Worm (Caenorhabditis elegans) whole organism, young adult: ENCODE data around the gene C34D4.10.
A peak's percentile ranks its signal among the peaks of the same experiment; 100 is the strongest.

ENCODE experiments used
- D2030.7 ChIP-seq: fragments of 200-800 bp; sonication (Bioruptor generic); IDR thresholded peaks from 2 replicates; pipeline ENCODE4 v1.3.6; 2022; ENCODE audit warnings: missing genetic modification reagents, missing genetic modification characterization, missing compliant biosample characterization
- F23B12.7 ChIP-seq: sonication (generic microtip); optimal IDR thresholded peaks from 2 replicates; lab custom pipeline; 2017; ENCODE audit warnings: missing genetic modification characterization, mild to moderate bottlenecking, missing compliant biosample characterization, antibody characterized with exemption, moderate library complexity; ENCODE audit not compliant: insufficient read depth
- F33H1.4 ChIP-seq: fragments of 200-800 bp; sonication (Bioruptor generic); IDR thresholded peaks from 2 replicates; pipeline ENCODE4 v1.3.6; 2022; ENCODE audit warnings: missing genetic modification reagents, missing genetic modification characterization, missing compliant biosample characterization
- F39B2.1 ChIP-seq: fragments of 200-800 bp; sonication (Bioruptor generic); IDR thresholded peaks from 2 replicates; pipeline ENCODE4 v1.3.6; 2022; ENCODE audit warnings: missing genetic modification reagents, missing genetic modification characterization, missing compliant biosample characterization
- F49E8.2 ChIP-seq: sonication (generic microtip); optimal IDR thresholded peaks from 3 replicates; lab custom pipeline; 2017; ENCODE audit warnings: missing genetic modification characterization, mild to moderate bottlenecking, missing compliant biosample characterization, antibody characterized with exemption, moderate library complexity; ENCODE audit not compliant: insufficient read depth
- F57A8.1 ChIP-seq: fragments of 200-800 bp; sonication (Bioruptor generic); optimal IDR thresholded peaks from 2 replicates; lab custom pipeline; 2018; ENCODE audit warnings: mild to moderate bottlenecking, missing genetic modification characterization, moderate library complexity, missing compliant biosample characterization
- F57C9.4 ChIP-seq: sonication (generic microtip); optimal IDR thresholded peaks from 2 replicates; lab custom pipeline; 2017; ENCODE audit warnings: mild to moderate bottlenecking, missing genetic modification characterization, missing compliant biosample characterization
- T26A5.8 ChIP-seq: sonication (generic microtip); optimal IDR thresholded peaks from 2 replicates; lab custom pipeline; 2016; ENCODE audit warnings: missing genetic modification characterization, missing compliant biosample characterization
- ZK185.1 ChIP-seq: sonication (generic microtip); optimal IDR thresholded peaks from 2 replicates; lab custom pipeline; 2016; ENCODE audit warnings: mild to moderate bottlenecking, missing genetic modification characterization, missing compliant biosample characterization; ENCODE audit not compliant: poor library complexity, severe bottlenecking
- attf-3 ChIP-seq: fragments of 200-800 bp; sonication (Bioruptor generic); conservative IDR thresholded peaks from 2 replicates; pipeline ENCODE4 v1.3.6; 2022; ENCODE audit warnings: missing genetic modification reagents, missing genetic modification characterization, missing compliant biosample characterization
- attf-5 ChIP-seq: fragments of 200-800 bp; sonication (Bioruptor generic); optimal IDR thresholded peaks from 2 replicates; lab custom pipeline; 2018; ENCODE audit warnings: mild to moderate bottlenecking, missing genetic modification characterization, missing compliant biosample characterization
- attf-6 ChIP-seq: fragments of 200-800 bp; sonication (Bioruptor generic); IDR thresholded peaks from 2 replicates; pipeline ENCODE4 v1.3.6; 2022; ENCODE audit warnings: missing genetic modification reagents, missing genetic modification characterization, missing compliant biosample characterization
- ceh-91 ChIP-seq: fragments of 200-800 bp; sonication (Bioruptor generic); IDR thresholded peaks from 2 replicates; pipeline ENCODE4 v1.3.6; 2022; ENCODE audit warnings: missing genetic modification reagents, missing genetic modification characterization, missing compliant biosample characterization
- die-1 ChIP-seq: sonication (generic microtip); optimal IDR thresholded peaks from 2 replicates; lab custom pipeline; 2016; ENCODE audit warnings: missing genotype, mild to moderate bottlenecking, missing genetic modification characterization, missing compliant biosample characterization
- dpff-1 ChIP-seq: sonication (generic microtip); optimal IDR thresholded peaks from 2 replicates; lab custom pipeline; 2017; ENCODE audit warnings: mild to moderate bottlenecking, missing genetic modification characterization, missing compliant biosample characterization
- dpl-1 ChIP-seq: fragments of 150-350 bp; optimal IDR thresholded peaks from 2 replicates; lab custom pipeline; 2014; ENCODE audit warnings: missing biosample characterization, missing genetic modification reagents, missing genetic modification characterization
- efl-1 ChIP-seq: fragments of 150-350 bp; optimal IDR thresholded peaks from 2 replicates; lab custom pipeline; 2014; ENCODE audit warnings: missing biosample characterization, missing genetic modification reagents, missing genetic modification characterization
- ets-4 ChIP-seq: fragments of 200-800 bp; sonication (Bioruptor generic); optimal IDR thresholded peaks from 2 replicates; lab custom pipeline; 2018; ENCODE audit warnings: mild to moderate bottlenecking, missing genetic modification characterization, missing compliant biosample characterization
- hlh-12 ChIP-seq: sonication (generic microtip); optimal IDR thresholded peaks from 2 replicates; lab custom pipeline; 2016; ENCODE audit warnings: missing genetic modification characterization, missing compliant biosample characterization
- lag-1 ChIP-seq: fragments of 200-800 bp; sonication (Bioruptor generic); IDR thresholded peaks from 2 replicates; pipeline ENCODE4 v1.3.6; 2022; ENCODE audit warnings: missing genetic modification reagents, missing genetic modification characterization, missing compliant biosample characterization
- let-607 ChIP-seq, 2 experiments: fragments of 200-800 bp in 1 of 2; sonication (Bioruptor generic) in 1 of 2; sonication (generic microtip) in 1 of 2; optimal IDR thresholded peaks; 2 replicates each; lab custom pipeline; 2016 to 2018; ENCODE audit warnings: mild to moderate bottlenecking in 2 of 2, missing compliant biosample characterization in 2 of 2, missing genetic modification characterization in 2 of 2, moderate library complexity in 2 of 2, missing genotype in 1 of 2
- lin-40 ChIP-seq: sonication (generic microtip); optimal IDR thresholded peaks from 2 replicates; lab custom pipeline; 2016; ENCODE audit warnings: missing genetic modification characterization, mild to moderate bottlenecking, missing compliant biosample characterization, missing genotype, missing genetic modification reagents
- madf-10 ChIP-seq: sonication (generic microtip); optimal IDR thresholded peaks from 2 replicates; lab custom pipeline; 2016; ENCODE audit warnings: mild to moderate bottlenecking, missing genetic modification characterization, missing compliant biosample characterization
- madf-3 ChIP-seq: fragments of 200-800 bp; sonication (Bioruptor generic); IDR thresholded peaks from 2 replicates; pipeline ENCODE4 v1.3.6; 2022; ENCODE audit warnings: missing genetic modification reagents, missing genetic modification characterization, missing compliant biosample characterization
- mcd-1 ChIP-seq: fragments of 200-800 bp; sonication (Bioruptor generic); IDR thresholded peaks from 2 replicates; pipeline ENCODE4 v1.3.6; 2022; ENCODE audit warnings: missing genetic modification reagents, missing genetic modification characterization, missing compliant biosample characterization
- nfyb-1 ChIP-seq: fragments of 200-800 bp; sonication (Bioruptor generic); IDR thresholded peaks from 2 replicates; pipeline ENCODE4 v1.3.6; 2022; ENCODE audit warnings: missing genetic modification reagents, missing genetic modification characterization, missing compliant biosample characterization
- nhr-80 ChIP-seq: sonication (generic microtip); optimal IDR thresholded peaks from 2 replicates; lab custom pipeline; 2016; ENCODE audit warnings: missing genetic modification characterization, missing compliant biosample characterization
- nhr-90 ChIP-seq: sonication (generic microtip); optimal IDR thresholded peaks from 2 replicates; lab custom pipeline; 2016; ENCODE audit warnings: missing genotype, mild to moderate bottlenecking, missing genetic modification characterization, missing compliant biosample characterization
- pbrm-1 ChIP-seq: fragments of 200-800 bp; sonication (Bioruptor generic); IDR thresholded peaks from 2 replicates; pipeline ENCODE4 v1.3.6; 2022; ENCODE audit warnings: missing genetic modification reagents, missing genetic modification characterization, missing compliant biosample characterization
- rcor-1 ChIP-seq: fragments of 200-800 bp; sonication (Bioruptor generic); IDR thresholded peaks from 2 replicates; pipeline ENCODE4 v1.3.6; 2022; ENCODE audit warnings: missing genetic modification reagents, missing genetic modification characterization, missing compliant biosample characterization
- sptf-2 ChIP-seq: fragments of 200-800 bp; sonication (Bioruptor generic); optimal IDR thresholded peaks from 2 replicates; lab custom pipeline; 2018; ENCODE audit warnings: mild to moderate bottlenecking, missing genetic modification characterization, missing compliant biosample characterization
- tbp1 ChIP-seq: fragments of 200-800 bp; sonication (Bioruptor generic); optimal IDR thresholded peaks from 2 replicates; lab custom pipeline; 2018; ENCODE audit warnings: mild to moderate bottlenecking, missing genetic modification characterization, missing compliant biosample characterization
- unc-130 ChIP-seq: sonication (generic microtip); optimal IDR thresholded peaks from 2 replicates; lab custom pipeline; 2016; ENCODE audit warnings: missing genetic modification reagents, missing genetic modification characterization, missing compliant biosample characterization
- unc-62 ChIP-seq: fragments of 150-350 bp; optimal IDR thresholded peaks from 2 replicates; lab custom pipeline; 2014; ENCODE audit warnings: missing biosample characterization, missing genetic modification reagents, missing genetic modification characterization
- zim-3 ChIP-seq: sonication (generic microtip); optimal IDR thresholded peaks from 2 replicates; lab custom pipeline; 2017; ENCODE audit warnings: mild to moderate bottlenecking, missing genetic modification characterization, moderate library complexity, missing compliant biosample characterization
- ztf-25 ChIP-seq: fragments of 200-800 bp; sonication (Bioruptor generic); IDR thresholded peaks from 2 replicates; pipeline ENCODE4 v1.3.6; 2022; ENCODE audit warnings: missing genetic modification reagents, missing genetic modification characterization, missing compliant biosample characterization
- ztf-6 ChIP-seq: fragments of 200-800 bp; sonication (Bioruptor generic); IDR thresholded peaks from 2 replicates; pipeline ENCODE4 v1.3.6; 2022; ENCODE audit warnings: missing genetic modification reagents, missing genetic modification characterization, missing compliant biosample characterization

Gene C34D4.10

ce11 chrIV:7144670-7145257 is 23.6 kb upstream of the C34D4.10 start, which contains the start of gene hecd-1:
TSS of gene hecd-1 (minus strand) at chrIV:7144720.
- no peak for TF ChIP-seq efl-1 (GFP tag; lab: Kevin White, UChicago)
- TF ChIP-seq sptf-2 (GFP tag; lab: Kevin White, UChicago), result no peak
- TF ChIP-seq nhr-80 (tag; lab: Kevin White, UChicago), result peak; percentile 16
- TF ChIP-seq zim-3 (tag; lab: Kevin White, UChicago), result no peak
- TF ChIP-seq rcor-1, result no peak
- peak; percentile 24 for TF ChIP-seq attf-5 (GFP tag; lab: Kevin White, UChicago)
- TF ChIP-seq ZK185.1, result no peak
- TF ChIP-seq lin-40 (tag; lab: Kevin White, UChicago), result no peak
- no peak for TF ChIP-seq lag-1 (GFP tag; lab: Robert Waterston, UW)
- no peak for TF ChIP-seq madf-10 (tag; lab: Kevin White, UChicago)
- TF ChIP-seq F23B12.7 (tag; lab: Kevin White, UChicago), result peak; percentile 56
- TF ChIP-seq attf-6 (GFP tag; lab: Robert Waterston, UW), result no peak
- peak; percentile 35 for TF ChIP-seq mcd-1
- TF ChIP-seq dpff-1 (tag; lab: Kevin White, UChicago), result no peak
- peak in 1 of 2 experiments; percentile 11 for TF ChIP-seq let-607 (tag; optimal IDR thresholded peaks at IDR 0.05; lab: Kevin White, UChicago)
- TF ChIP-seq tbp1 (GFP tag; lab: Kevin White, UChicago), result no peak
- TF ChIP-seq F57A8.1 (GFP tag; lab: Kevin White, UChicago), result no peak

ce11 chrIV:7139143-7139542 is 17.9 kb upstream of the C34D4.10 start:
- no peak for TF ChIP-seq ztf-25 (GFP tag; lab: Robert Waterston, UW)
- no peak for TF ChIP-seq ZK185.1
- no peak for TF ChIP-seq D2030.7 (GFP tag; lab: Robert Waterston, UW)
- TF ChIP-seq dpl-1 (GFP tag; lab: Kevin White, UChicago), result no peak
- no peak for TF ChIP-seq madf-3 (GFP tag; lab: Robert Waterston, UW)
- no peak for TF ChIP-seq hlh-12 (tag; lab: Kevin White, UChicago)
- TF ChIP-seq T26A5.8 (tag; lab: Kevin White, UChicago), result no peak
- no peak for TF ChIP-seq lin-40 (tag; lab: Kevin White, UChicago)
- no peak for TF ChIP-seq attf-3
- TF ChIP-seq ceh-91, result no peak
- no peak for TF ChIP-seq pbrm-1 (GFP tag; lab: Robert Waterston, UW)
- TF ChIP-seq F57C9.4 (tag; lab: Kevin White, UChicago), result no peak
- TF ChIP-seq mcd-1, result no peak
- TF ChIP-seq F33H1.4, result no peak
- no peak for TF ChIP-seq unc-62 (GFP tag; lab: Kevin White, UChicago)
- no peak for TF ChIP-seq die-1 (tag; lab: Kevin White, UChicago)
- TF ChIP-seq ztf-6, result no peak
- TF ChIP-seq ets-4 (GFP tag; lab: Kevin White, UChicago), result no peak
- no peak for TF ChIP-seq F49E8.2 (tag; lab: Kevin White, UChicago)

DNA sequence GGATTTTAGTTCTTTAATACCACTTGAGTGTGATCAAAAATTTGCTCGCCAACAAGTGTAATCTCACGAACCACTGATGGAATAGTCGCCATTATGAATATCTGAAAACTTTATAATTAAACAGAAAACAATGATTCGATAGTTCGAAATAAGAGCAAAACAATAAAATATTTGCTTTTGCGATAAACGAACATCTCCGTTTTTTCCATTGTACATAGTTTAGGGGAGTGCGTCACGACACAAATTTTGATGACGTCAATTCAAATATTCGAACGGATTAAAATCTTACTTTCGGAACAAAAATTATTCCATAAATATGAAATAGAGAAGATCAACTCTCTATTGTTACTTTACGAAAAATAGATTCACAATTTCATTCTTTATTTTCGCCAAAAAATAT is 12.8 kb upstream of the C34D4.10 start, which contains the start of gene mutd-1:
mutd-1 (minus strand) TSS at position 101 of the 400 bp plus-strand sequence.
- TF ChIP-seq F39B2.1, result no peak
- TF ChIP-seq efl-1 (GFP tag; lab: Kevin White, UChicago), result no peak
- TF ChIP-seq nfyb-1 (GFP tag; lab: Robert Waterston, UW), result 0 out of 2 replicates have a peak, but pooled peaks have one; percentile 15
- no peak for TF ChIP-seq unc-130
- TF ChIP-seq pbrm-1 (GFP tag; lab: Robert Waterston, UW), result no peak
- TF ChIP-seq nhr-90 (tag; lab: Kevin White, UChicago), result no peak
- TF ChIP-seq, all 124 proteins: peak for 1
